Worm (Caenorhabditis elegans) whole organism, early embryonic: Measurements from ENCODE around the gene str-78.

Experiments used
- B0310.2 ChIP-seq: sonication (generic microtip); optimal IDR thresholded peaks from 2 replicates; lab custom pipeline; 2016; ENCODE audit warnings: mild to moderate bottlenecking, missing genetic modification characterization, missing compliant biosample characterization
- F13C5.2 ChIP-seq: sonication (generic microtip); optimal IDR thresholded peaks from 2 replicates; lab custom pipeline; 2017; ENCODE audit warnings: mild to moderate bottlenecking, missing genetic modification characterization, inconsistent platforms, missing compliant biosample characterization
- ama-1 ChIP-seq: fragments of 150-350 bp; optimal IDR thresholded peaks from 2 replicates; lab custom pipeline; 2014
- ceh-36 ChIP-seq: sonication (generic microtip); optimal IDR thresholded peaks from 2 replicates; lab custom pipeline; 2016; ENCODE audit warnings: missing genetic modification characterization, inconsistent platforms, missing compliant biosample characterization
- flt-1 ChIP-seq: fragments of 200-800 bp; sonication (Bioruptor generic); IDR thresholded peaks from 2 replicates; pipeline ENCODE4 v1.3.6; 2022; ENCODE audit warnings: missing genetic modification characterization, missing compliant biosample characterization
- hmg-4 ChIP-seq: fragments of 200-800 bp; sonication (Bioruptor generic); optimal IDR thresholded peaks from 2 replicates; lab custom pipeline; 2018; ENCODE audit warnings: mild to moderate bottlenecking, missing genetic modification characterization, missing compliant biosample characterization
- tra-4 ChIP-seq: sonication (generic microtip); optimal IDR thresholded peaks from 2 replicates; lab custom pipeline; 2017; ENCODE audit warnings: missing genetic modification characterization, missing compliant biosample characterization

DNA sequence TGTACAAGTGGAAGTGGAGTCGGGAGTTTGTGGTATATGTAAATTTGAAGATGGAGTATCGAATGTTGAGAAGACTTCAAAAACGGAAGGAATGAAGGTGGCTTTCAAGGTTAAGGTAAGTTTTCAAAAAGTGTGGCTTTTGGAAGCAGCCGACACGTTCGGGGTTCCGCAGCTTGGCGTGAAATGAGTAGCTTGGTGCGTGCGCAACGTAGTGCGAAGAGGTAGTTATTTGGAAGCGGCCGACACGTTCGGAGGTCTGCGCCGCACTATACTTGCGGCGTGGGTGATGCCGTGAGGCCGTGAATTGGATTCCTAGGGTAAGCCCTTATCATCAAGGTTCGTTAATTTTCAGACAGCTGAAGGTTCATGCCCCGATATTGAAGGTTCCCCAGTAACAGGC, 26.3 kb downstream of the str-78 start, which contains the start of gene clec-189:
- TF ChIP-seq hmg-4 (no peak), ama-1 (lab: Kevin White, UChicago) (no peak), B0310.2 (tag; lab: Kevin White, UChicago) (no peak), ceh-36 (tag; lab: Kevin White, UChicago) (no peak), tra-4 (tag; lab: Kevin White, UChicago) (no peak), flt-1 (GFP tag; lab: Robert Waterston, UW) (no peak), F13C5.2 (tag; lab: Kevin White, UChicago) (no peak)
